Fruit fly (Drosophila melanogaster): ENCODE measurements around the gene Dph3.
A peak's percentile ranks its signal among the peaks of the same experiment; 100 is the strongest.

Dph3 gene

dm6 chr3R:11243057-11243740, 11.5 kb downstream of the Dph3 start:
- TF ChIP-seq Dfd (GFP tag; optimal IDR thresholded peaks at IDR 0.05) = no peak
- no peak for TF ChIP-seq sv (GFP tag; optimal IDR thresholded peaks at IDR 0.05)
- TF ChIP-seq h (GFP tag; optimal IDR thresholded peaks at IDR 0.05) = no peak
- TF ChIP-seq fru (GFP tag; optimal IDR thresholded peaks at IDR 0.05) = no peak
- TF ChIP-seq foxo (GFP tag; optimal IDR thresholded peaks at IDR 0.05) = peak in 1 of 2 experiments; percentile 56
- peak; percentile 37 for TF ChIP-seq HLH106 (tag; optimal IDR thresholded peaks at IDR 0.05)
- TF ChIP-seq lola (GFP tag; optimal IDR thresholded peaks at IDR 0.05) = no peak
- TF ChIP-seq brk (GFP tag; optimal IDR thresholded peaks at IDR 0.05) = no peak
- TF ChIP-seq rgr (GFP tag; optimal IDR thresholded peaks at IDR 0.05) = peak; percentile 22
- TF ChIP-seq dl (GFP tag; optimal IDR thresholded peaks at IDR 0.05; ENCODE audit: insufficient read depth in 1 of 2, partially characterized antibody in 2 of 2) = no peak
- no peak for TF ChIP-seq CG32264 (GFP tag; optimal IDR thresholded peaks at IDR 0.05)
- TF ChIP-seq Myc (optimal IDR thresholded peaks at IDR 0.05) = peak; percentile 83
- TF ChIP-seq pan (optimal IDR thresholded peaks at IDR 0.05) = no peak
- TF ChIP-seq Hr83 (GFP tag; optimal IDR thresholded peaks at IDR 0.05; ENCODE audit: poor library complexity, severe bottlenecking) = no peak
- peak; percentile 38 for TF ChIP-seq OdsH (GFP tag; optimal IDR thresholded peaks at IDR 0.05)
- no peak for TF ChIP-seq CrebA (GFP tag; optimal IDR thresholded peaks at IDR 0.05; ENCODE audit: borderline replicate concordance)
- TF ChIP-seq Hr78 (GFP tag; optimal IDR thresholded peaks at IDR 0.05) = no peak

- peak; percentile 65 for TF ChIP-seq Hr83 (GFP tag; optimal IDR thresholded peaks at IDR 0.05; ENCODE audit: poor library complexity, severe bottlenecking)
- TF ChIP-seq h (GFP tag; optimal IDR thresholded peaks at IDR 0.05) = peak; percentile 46
- TF ChIP-seq lola (GFP tag; optimal IDR thresholded peaks at IDR 0.05) = no peak
- peak; percentile 24 for TF ChIP-seq dsf (GFP tag; optimal IDR thresholded peaks at IDR 0.05; ENCODE audit: borderline replicate concordance)
- TF ChIP-seq Dif (GFP tag; optimal IDR thresholded peaks at IDR 0.05; ENCODE audit: partially characterized antibody) = no peak
- TF ChIP-seq Hr78 (GFP tag; optimal IDR thresholded peaks at IDR 0.05) = no peak
- TF ChIP-seq jim (GFP tag; optimal IDR thresholded peaks at IDR 0.05) = no peak
- no peak for TF ChIP-seq Hnf4 (GFP tag; optimal IDR thresholded peaks at IDR 0.05)
- TF ChIP-seq rgr (GFP tag; optimal IDR thresholded peaks at IDR 0.05) = peak; percentile 37
- peak; percentile 49 for TF ChIP-seq fru (GFP tag; optimal IDR thresholded peaks at IDR 0.05)
- TF ChIP-seq sv (GFP tag; optimal IDR thresholded peaks at IDR 0.05) = peak; percentile 26
- no peak for TF ChIP-seq Abd-B (GFP tag; optimal IDR thresholded peaks at IDR 0.05)
- no peak for TF ChIP-seq Vsx2 (GFP tag; optimal IDR thresholded peaks at IDR 0.05; ENCODE audit: partially characterized antibody)
- TF ChIP-seq Sp1 (GFP tag; optimal IDR thresholded peaks at IDR 0.05) = peak; percentile 32
- peak; percentile 40 for TF ChIP-seq Jra (GFP tag; optimal IDR thresholded peaks at IDR 0.05)
- TF ChIP-seq HLH106 (tag; optimal IDR thresholded peaks at IDR 0.05) = no peak
- peak; percentile 28 for TF ChIP-seq CG32264 (GFP tag; optimal IDR thresholded peaks at IDR 0.05)
- TF ChIP-seq psq (GFP tag; optimal IDR thresholded peaks at IDR 0.05) = no peak
- no peak for TF ChIP-seq sage (GFP tag; optimal IDR thresholded peaks at IDR 0.05)
- peak; percentile 73 for TF ChIP-seq Myc (optimal IDR thresholded peaks at IDR 0.05)
- TF ChIP-seq N (GFP tag; optimal IDR thresholded peaks at IDR 0.05) = no peak
- no peak for TF ChIP-seq usp (GFP tag; optimal IDR thresholded peaks at IDR 0.05)
- no peak for TF ChIP-seq GATAd (GFP tag; optimal IDR thresholded peaks at IDR 0.05)
- TF ChIP-seq foxo (GFP tag; optimal IDR thresholded peaks at IDR 0.05) = no peak
Observed at dm6 chr3R:11243951-11244660, 12.4 kb downstream of the Dph3 start, which contains the start of the genes CG17734 and CG5214. CG17734 (minus strand) TSS chr3R:11243999. CG5214 (plus strand) TSS chr3R:11244302.

dm6 chr3R:11245803-11246202, 14.1 kb downstream of the Dph3 start:
- no peak for TF ChIP-seq Hnf4 (GFP tag; optimal IDR thresholded peaks at IDR 0.05)
- no peak for TF ChIP-seq HLH106 (tag; optimal IDR thresholded peaks at IDR 0.05)
- TF ChIP-seq Jra (GFP tag; optimal IDR thresholded peaks at IDR 0.05) = no peak
- TF ChIP-seq Vsx2 (GFP tag; optimal IDR thresholded peaks at IDR 0.05; ENCODE audit: partially characterized antibody) = no peak
- TF ChIP-seq br (GFP tag; optimal IDR thresholded peaks at IDR 0.05) = no peak
- no peak for TF ChIP-seq GATAd (GFP tag; optimal IDR thresholded peaks at IDR 0.05)
- TF ChIP-seq pan (optimal IDR thresholded peaks at IDR 0.05) = no peak
- TF ChIP-seq sv (GFP tag; optimal IDR thresholded peaks at IDR 0.05) = no peak
- no peak for TF ChIP-seq CG32264 (GFP tag; optimal IDR thresholded peaks at IDR 0.05)
- no peak for TF ChIP-seq Myc (optimal IDR thresholded peaks at IDR 0.05)
- no peak for TF ChIP-seq CrebA (GFP tag; optimal IDR thresholded peaks at IDR 0.05; ENCODE audit: borderline replicate concordance)
- no peak for TF ChIP-seq dmrt93B (GFP tag; optimal IDR thresholded peaks at IDR 0.05)
- no peak for TF ChIP-seq Sp1 (GFP tag; optimal IDR thresholded peaks at IDR 0.05)
- TF ChIP-seq psq (GFP tag; optimal IDR thresholded peaks at IDR 0.05) = no peak
- TF ChIP-seq Abd-B (GFP tag; optimal IDR thresholded peaks at IDR 0.05) = no peak
- TF ChIP-seq dl (GFP tag; optimal IDR thresholded peaks at IDR 0.05; ENCODE audit: insufficient read depth in 1 of 2, partially characterized antibody in 2 of 2) = no peak
- no peak for TF ChIP-seq dsf (GFP tag; optimal IDR thresholded peaks at IDR 0.05; ENCODE audit: borderline replicate concordance)
- no peak for TF ChIP-seq ey (GFP tag; optimal IDR thresholded peaks at IDR 0.05)

Data from whole organism, wandering third instar larva.